Fruit fly (Drosophila melanogaster): ENCODE data around the gene Pex2.

Gene Pex2

DNA sequence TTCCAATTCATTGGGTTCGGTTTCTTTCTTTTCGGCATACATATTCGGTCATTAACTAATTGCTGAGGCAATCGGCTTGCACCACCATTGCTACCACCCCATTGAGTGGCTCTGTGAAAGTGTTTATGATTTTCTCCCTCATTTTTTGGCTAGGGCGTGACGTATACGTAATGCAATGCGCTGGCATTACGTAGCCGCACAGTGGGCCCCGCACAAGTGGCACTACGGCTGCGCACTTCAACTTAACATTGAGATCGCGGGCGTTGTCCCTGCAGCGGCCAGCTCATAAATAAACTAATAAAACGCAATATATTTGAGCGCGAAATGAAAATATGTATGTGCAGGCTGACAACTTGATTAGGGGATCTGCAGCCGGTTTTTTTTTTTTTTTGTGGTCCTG lies 7.4 kb upstream of the Pex2 start:
- TF ChIP-seq CG14655 (GFP tag; optimal IDR thresholded peaks at IDR 0.05) (no peak), CG8159 (tag; optimal IDR thresholded peaks at IDR 0.05) (no peak), CG9948 (tag; optimal IDR thresholded peaks at IDR 0.05) (no peak), CG13204 (GFP tag; optimal IDR thresholded peaks at IDR 0.05) (no peak), Ets98B (GFP tag; IDR thresholded peaks at IDR 0.05) (no peak), CG4496 (GFP tag; IDR thresholded peaks at IDR 0.05) (0 out of 3 replicates have a peak, but pooled peaks have one; percentile 21), EcR (GFP tag; optimal IDR thresholded peaks at IDR 0.05) (no peak)

dm6 chr3L:8333574-8333973 lies 5.3 kb upstream of the Pex2 start:
- TF ChIP-seq rn (GFP tag; IDR thresholded peaks at IDR 0.05) (no peak), CG15710 (tag; optimal IDR thresholded peaks at IDR 0.05) (no peak), fd96Ca (GFP tag; IDR thresholded peaks at IDR 0.05) (no peak), Ets98B (GFP tag; IDR thresholded peaks at IDR 0.05) (no peak), Pif1B (GFP tag; optimal IDR thresholded peaks at IDR 0.05) (no peak), CG12605 (GFP tag; IDR thresholded peaks at IDR 0.05) (no peak), CG34367 (tag; optimal IDR thresholded peaks at IDR 0.05) (no peak), CG9948 (tag; optimal IDR thresholded peaks at IDR 0.05) (no peak), CG8301 (tag; optimal IDR thresholded peaks at IDR 0.05) (no peak), CG14655 (GFP tag; optimal IDR thresholded peaks at IDR 0.05) (no peak), CG10348 (GFP tag; IDR thresholded peaks at IDR 0.05) (no peak), D1 (tag; optimal IDR thresholded peaks at IDR 0.05) (no peak), CG8159 (tag; optimal IDR thresholded peaks at IDR 0.05) (no peak), Pif1A (GFP tag; optimal IDR thresholded peaks at IDR 0.05) (no peak), CG32121 (GFP tag; IDR thresholded peaks at IDR 0.05) (no peak), CG17806 (tag; optimal IDR thresholded peaks at IDR 0.05) (no peak), Snoo (tag; optimal IDR thresholded peaks at IDR 0.05) (no peak), gl (tag; optimal IDR thresholded peaks at IDR 0.05) (no peak)

- TF ChIP-seq CG12605 (GFP tag; IDR thresholded peaks at IDR 0.05) = no peak
- TF ChIP-seq fd96Ca (GFP tag; IDR thresholded peaks at IDR 0.05) = peak; percentile 13; the same call in 1 of the 3 replicates
- 0 out of 2 replicates have a peak, but pooled peaks have one; percentile 35 for TF ChIP-seq Ets98B (GFP tag; IDR thresholded peaks at IDR 0.05)
Measured at dm6 chr3L:8334338-8334737, 4.5 kb upstream of the Pex2 start.

- TF ChIP-seq CG8159 (tag; optimal IDR thresholded peaks at IDR 0.05) (no peak), CG15710 (tag; optimal IDR thresholded peaks at IDR 0.05) (no peak), Ets98B (GFP tag; IDR thresholded peaks at IDR 0.05) (no peak), CG8301 (tag; optimal IDR thresholded peaks at IDR 0.05) (no peak), CG14655 (GFP tag; optimal IDR thresholded peaks at IDR 0.05) (no peak), CG34367 (tag; optimal IDR thresholded peaks at IDR 0.05) (no peak), fd96Ca (GFP tag; IDR thresholded peaks at IDR 0.05) (no peak), CG17806 (tag; optimal IDR thresholded peaks at IDR 0.05) (no peak), Snoo (tag; optimal IDR thresholded peaks at IDR 0.05) (no peak), Pif1B (GFP tag; optimal IDR thresholded peaks at IDR 0.05) (no peak), EcR (GFP tag; optimal IDR thresholded peaks at IDR 0.05) (no peak), CG13204 (GFP tag; optimal IDR thresholded peaks at IDR 0.05) (no peak), CG10348 (GFP tag; IDR thresholded peaks at IDR 0.05) (no peak), rn (GFP tag; IDR thresholded peaks at IDR 0.05) (no peak), CG9948 (tag; optimal IDR thresholded peaks at IDR 0.05) (no peak), gl (tag; optimal IDR thresholded peaks at IDR 0.05) (no peak), CG32121 (GFP tag; IDR thresholded peaks at IDR 0.05) (no peak), CG12605 (GFP tag; IDR thresholded peaks at IDR 0.05) (no peak)
Measured at dm6 chr3L:8336372-8336771, 2.5 kb upstream of the Pex2 start, which contains the start of gene Cpr66Cb. TSS of gene Cpr66Cb (plus strand) at chr3L:8336672.

DNA sequence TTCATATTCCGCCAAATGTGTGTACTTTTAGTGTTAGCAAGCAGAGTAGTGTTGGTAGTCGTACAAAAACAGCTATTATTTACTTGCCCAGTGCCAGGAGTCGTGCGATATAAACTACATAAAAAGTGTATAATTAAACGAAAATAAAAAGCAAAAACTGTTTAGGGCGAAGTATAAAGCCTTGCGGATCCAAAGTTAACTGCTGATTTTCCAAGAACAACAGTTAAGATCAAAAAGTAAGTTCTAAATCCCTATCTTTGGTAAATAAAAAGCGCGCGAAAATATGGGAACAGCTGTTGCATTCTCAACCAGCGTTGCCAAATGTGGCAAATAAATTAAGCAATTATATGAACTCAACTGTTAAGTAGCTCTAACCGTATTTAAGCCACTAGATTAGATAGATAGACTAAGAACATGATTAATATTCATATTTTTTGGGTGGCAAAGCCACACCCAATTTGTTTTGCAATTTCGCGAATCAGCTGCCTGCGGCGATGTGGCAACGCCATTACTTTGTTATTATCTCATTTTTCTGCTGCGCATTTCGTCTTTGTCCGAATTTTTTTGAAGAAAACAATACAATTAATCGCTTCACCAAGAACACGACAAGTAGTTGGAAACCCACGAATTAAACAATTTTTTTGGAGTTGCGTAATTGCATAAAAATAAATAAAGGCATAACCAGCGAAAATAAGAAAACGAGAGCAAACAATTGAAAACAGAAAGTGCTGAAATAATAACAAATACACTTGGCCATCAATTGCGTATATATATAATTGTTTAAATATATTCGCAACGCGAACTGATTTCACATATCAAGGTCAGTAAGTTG lies 1.6 kb downstream of the Pex2 start, which contains the start of the genes Prim1 and CG7083:
Gene Prim1, plus strand, starts transcription at position 51 of the 832 bp plus-strand sequence.
Gene CG7083, plus strand, starts transcription at position 522 of the 832 bp plus-strand sequence.
- TF ChIP-seq CG10348 (GFP tag; IDR thresholded peaks at IDR 0.05) (no peak), CG34367 (tag; optimal IDR thresholded peaks at IDR 0.05) (peak; percentile 49), gl (tag; optimal IDR thresholded peaks at IDR 0.05) (no peak), EcR (GFP tag; optimal IDR thresholded peaks at IDR 0.05) (no peak), D1 (tag; optimal IDR thresholded peaks at IDR 0.05) (no peak), Snoo (tag; optimal IDR thresholded peaks at IDR 0.05) (peak; percentile 26), CG14655 (GFP tag; optimal IDR thresholded peaks at IDR 0.05) (no peak), CG17806 (tag; optimal IDR thresholded peaks at IDR 0.05) (peak; percentile 38), Pif1B (GFP tag; optimal IDR thresholded peaks at IDR 0.05) (no peak), Ets98B (GFP tag; IDR thresholded peaks at IDR 0.05) (no peak), rn (GFP tag; IDR thresholded peaks at IDR 0.05) (no peak), Pif1A (GFP tag; optimal IDR thresholded peaks at IDR 0.05) (peak; percentile 68), CG9948 (tag; optimal IDR thresholded peaks at IDR 0.05) (no peak), CG15710 (tag; optimal IDR thresholded peaks at IDR 0.05) (peak; percentile 44), CG13204 (GFP tag; optimal IDR thresholded peaks at IDR 0.05) (no peak), CG4496 (GFP tag; IDR thresholded peaks at IDR 0.05) (peak; percentile 44; the same call in 2 of the 3 replicates), CG32121 (GFP tag; IDR thresholded peaks at IDR 0.05) (no peak), CG12605 (GFP tag; IDR thresholded peaks at IDR 0.05) (no peak), fd96Ca (GFP tag; IDR thresholded peaks at IDR 0.05) (no peak), CG8301 (tag; optimal IDR thresholded peaks at IDR 0.05) (peak; percentile 28), CG8159 (tag; optimal IDR thresholded peaks at IDR 0.05) (peak; percentile 57)

DNA sequence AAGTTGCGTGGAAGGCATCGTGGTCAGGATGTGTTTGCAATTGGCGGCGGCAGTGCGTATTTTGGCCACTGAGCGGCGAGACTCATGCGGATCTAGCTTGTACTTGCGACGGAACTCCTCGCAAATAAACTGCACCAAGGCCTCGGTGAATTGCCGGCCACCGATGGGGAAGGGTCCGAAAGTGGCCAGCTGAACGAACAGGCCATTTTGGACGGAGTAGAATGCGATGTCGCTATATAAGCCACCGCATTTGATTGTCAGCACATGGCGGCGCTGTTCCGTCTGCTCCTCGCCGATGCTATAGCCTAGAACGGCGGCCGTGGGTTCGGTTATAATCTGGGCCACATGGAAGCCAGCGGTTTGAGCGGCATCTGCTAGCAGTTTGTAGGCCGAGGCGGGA lies 6.3 kb downstream of the Pex2 start:
- TF ChIP-seq CG9948 (tag; optimal IDR thresholded peaks at IDR 0.05) = no peak
- no peak for TF ChIP-seq CG8301 (tag; optimal IDR thresholded peaks at IDR 0.05)
- TF ChIP-seq CG32121 (GFP tag; IDR thresholded peaks at IDR 0.05) = no peak
- no peak for TF ChIP-seq CG8159 (tag; optimal IDR thresholded peaks at IDR 0.05)
- no peak for TF ChIP-seq CG10348 (GFP tag; IDR thresholded peaks at IDR 0.05)
